Fruit fly (Drosophila melanogaster) whole organism, embryonic: ENCODE results near the gene CG43322.

ENCODE experiments used
- CG10267 ChIP-seq: fragments of 200-800 bp; sonication (Bioruptor generic); optimal IDR thresholded peaks from 2 replicates; lab custom pipeline; 2018; ENCODE audit warnings: missing biosample characterization, mild to moderate bottlenecking, missing genetic modification characterization, moderate library complexity
- CG10462 ChIP-seq: fragments of 200-800 bp; sonication (Bioruptor generic); optimal IDR thresholded peaks from 2 replicates; lab custom pipeline; 2016; ENCODE audit warnings: missing biosample characterization, missing genetic modification characterization
- CG11456 ChIP-seq: fragments of 200-800 bp; sonication (Bioruptor generic); IDR thresholded peaks from 3 replicates; pipeline ENCODE4 v1.3.6; 2022; ENCODE audit warnings: missing biosample characterization, missing genetic modification characterization
- CG13424 ChIP-seq: fragments of 200-800 bp; sonication (Bioruptor generic); optimal IDR thresholded peaks from 2 replicates; lab custom pipeline; 2019; ENCODE audit warnings: missing biosample characterization, mild to moderate bottlenecking, missing genetic modification characterization, moderate library complexity
- CG17186 ChIP-seq: fragments of 200-800 bp; sonication (Bioruptor generic); optimal IDR thresholded peaks from 3 replicates; lab custom pipeline; 2017; ENCODE audit warnings: missing biosample characterization, missing genetic modification reagents, missing genetic modification characterization
- CG17359 ChIP-seq: fragments of 200-800 bp; sonication (Bioruptor generic); optimal IDR thresholded peaks from 3 replicates; lab custom pipeline; 2018; ENCODE audit warnings: missing biosample characterization, mild to moderate bottlenecking, missing genetic modification characterization, moderate library complexity
- CG17612 ChIP-seq: fragments of 200-800 bp; sonication (Bioruptor generic); IDR thresholded peaks from 2 replicates; pipeline ENCODE4 v1.3.6; 2022; ENCODE audit warnings: missing biosample characterization, missing genetic modification characterization
- CG17802 ChIP-seq: fragments of 200-800 bp; sonication (Bioruptor generic); optimal IDR thresholded peaks from 2 replicates; lab custom pipeline; 2018; ENCODE audit warnings: missing biosample characterization, mild to moderate bottlenecking, missing genetic modification characterization, moderate library complexity
- CG1792 ChIP-seq: fragments of 200-800 bp; sonication (Bioruptor generic); optimal IDR thresholded peaks from 2 replicates; lab custom pipeline; 2016; ENCODE audit warnings: missing biosample characterization, missing genetic modification characterization
- CG18764 ChIP-seq: fragments of 200-800 bp; sonication (Bioruptor generic); optimal IDR thresholded peaks from 3 replicates; lab custom pipeline; 2016; ENCODE audit warnings: missing biosample characterization, missing genetic modification characterization
- CG2202 ChIP-seq: fragments of 200-800 bp; sonication (Bioruptor generic); optimal IDR thresholded peaks from 2 replicates; lab custom pipeline; 2018; ENCODE audit warnings: missing biosample characterization, mild to moderate bottlenecking, missing genetic modification characterization
- CG34422 ChIP-seq: fragments of 200-800 bp; sonication (Bioruptor generic); IDR thresholded peaks from 3 replicates; pipeline ENCODE4 v1.3.6; 2022; ENCODE audit warnings: missing biosample characterization, missing genetic modification characterization
- CG42726 ChIP-seq: fragments of 200-800 bp; sonication (Bioruptor generic); IDR thresholded peaks from 2 replicates; pipeline ENCODE4 v1.3.6; 2022; ENCODE audit warnings: missing biosample characterization, missing genetic modification characterization; ENCODE audit not compliant: partially characterized antibody
- CG4404 ChIP-seq: fragments of 200-800 bp; sonication (Bioruptor generic); IDR thresholded peaks from 2 replicates; pipeline ENCODE4 v1.3.6; 2022; ENCODE audit warnings: missing biosample characterization, missing genetic modification characterization
- CG4730 ChIP-seq: fragments of 200-800 bp; sonication (Bioruptor generic); IDR thresholded peaks from 2 replicates; pipeline ENCODE4 v1.3.6; 2022; ENCODE audit warnings: missing biosample characterization, missing genetic modification characterization
- CrebB ChIP-seq: fragments of 200-800 bp; sonication (Bioruptor generic); optimal IDR thresholded peaks from 3 replicates; lab custom pipeline; 2018; ENCODE audit warnings: missing biosample characterization, mild to moderate bottlenecking, missing genetic modification characterization
- D19A ChIP-seq: fragments of 200-800 bp; optimal IDR thresholded peaks from 3 replicates; lab custom pipeline; 2019; ENCODE audit warnings: missing biosample characterization, mild to moderate bottlenecking, missing genetic modification characterization, moderate library complexity
- Dek ChIP-seq: fragments of 200-800 bp; sonication (Bioruptor generic); optimal IDR thresholded peaks from 3 replicates; lab custom pipeline; 2019; ENCODE audit warnings: missing biosample characterization, mild to moderate bottlenecking, missing genetic modification characterization, moderate library complexity
- Dip3 ChIP-seq: fragments of 200-800 bp; sonication (Bioruptor generic); optimal IDR thresholded peaks from 3 replicates; lab custom pipeline; 2016; ENCODE audit warnings: missing biosample characterization, missing genetic modification characterization
- Elba2 ChIP-seq: fragments of 200-800 bp; sonication (Bioruptor generic); optimal IDR thresholded peaks from 3 replicates; lab custom pipeline; 2016; ENCODE audit warnings: missing biosample characterization, missing genetic modification characterization
- Hey ChIP-seq: fragments of 200-800 bp; sonication (Bioruptor generic); optimal IDR thresholded peaks from 3 replicates; lab custom pipeline; 2018; ENCODE audit warnings: missing biosample characterization, mild to moderate bottlenecking, missing genetic modification characterization
- HmgZ ChIP-seq: fragments of 200-800 bp; sonication (Bioruptor generic); optimal IDR thresholded peaks from 2 replicates; lab custom pipeline; 2018; ENCODE audit warnings: missing biosample characterization, mild to moderate bottlenecking, missing genetic modification characterization
- Hmr ChIP-seq: fragments of 200-800 bp; sonication (Bioruptor generic); optimal IDR thresholded peaks from 3 replicates; lab custom pipeline; 2017; ENCODE audit warnings: mild to moderate bottlenecking, missing biosample characterization, missing genetic modification reagents, missing genetic modification characterization
- Hr39 ChIP-seq: fragments of >200 bp; optimal IDR thresholded peaks from 2 replicates; lab custom pipeline; 2017
- Mrtf ChIP-seq: fragments of 200-800 bp; sonication (Bioruptor generic); IDR thresholded peaks from 3 replicates; pipeline ENCODE4 v1.3.6; 2022; ENCODE audit warnings: missing biosample characterization, missing genetic modification characterization
- Nf-YC ChIP-seq: fragments of 200-800 bp; optimal IDR thresholded peaks from 3 replicates; lab custom pipeline; 2019; ENCODE audit warnings: missing biosample characterization, mild to moderate bottlenecking, missing genetic modification characterization, moderate library complexity
- Ptx1 ChIP-seq: fragments of 200-800 bp; sonication (Bioruptor generic); IDR thresholded peaks from 2 replicates; pipeline ENCODE4 v1.3.6; 2022; ENCODE audit warnings: missing biosample characterization, missing genetic modification characterization
- Ssrp ChIP-seq: fragments of 200-800 bp; sonication (Bioruptor generic); optimal IDR thresholded peaks from 2 replicates; lab custom pipeline; 2018; ENCODE audit warnings: missing biosample characterization, mild to moderate bottlenecking, missing genetic modification characterization, moderate library complexity
- Xbp1 ChIP-seq: fragments of 200-800 bp; sonication (Bioruptor generic); optimal IDR thresholded peaks from 3 replicates; lab custom pipeline; 2016; ENCODE audit warnings: missing biosample characterization, mild to moderate bottlenecking, missing genetic modification characterization
- al ChIP-seq: fragments of 200-800 bp; sonication (Bioruptor generic); IDR thresholded peaks from 2 replicates; pipeline ENCODE4 v1.3.6; 2022; ENCODE audit warnings: missing biosample characterization, missing genetic modification characterization
- az2 ChIP-seq: fragments of 200-800 bp; sonication (Bioruptor generic); optimal IDR thresholded peaks from 3 replicates; lab custom pipeline; 2016; ENCODE audit warnings: missing biosample characterization, missing genetic modification characterization
- cg ChIP-seq: fragments of 200-800 bp; sonication (Bioruptor generic); optimal IDR thresholded peaks from 3 replicates; lab custom pipeline; 2019; ENCODE audit warnings: missing biosample characterization, mild to moderate bottlenecking, missing genetic modification characterization, moderate library complexity
- corto ChIP-seq: fragments of 200-800 bp; sonication (Bioruptor generic); optimal IDR thresholded peaks from 2 replicates; lab custom pipeline; 2016; ENCODE audit warnings: missing biosample characterization, mild to moderate bottlenecking, missing genetic modification characterization, moderate library complexity
- danr ChIP-seq: fragments of 200-800 bp; sonication (Bioruptor generic); IDR thresholded peaks from 2 replicates; pipeline ENCODE4 v1.3.6; 2022; ENCODE audit warnings: missing biosample characterization, missing genetic modification characterization
- dpn ChIP-seq, 2 experiments: fragments of 200-800 bp; sonication (Bioruptor generic); optimal IDR thresholded peaks; 3 replicates each; lab custom pipeline; 2016; ENCODE audit warnings: missing biosample characterization in 2 of 2, missing genetic modification characterization in 2 of 2
- ewg ChIP-seq: fragments of 200-800 bp; sonication (Bioruptor generic); optimal IDR thresholded peaks from 3 replicates; lab custom pipeline; 2017; ENCODE audit warnings: mild to moderate bottlenecking, missing biosample characterization, missing genetic modification reagents, missing genetic modification characterization
- fd102C ChIP-seq: fragments of 200-800 bp; sonication (Bioruptor generic); optimal IDR thresholded peaks from 2 replicates; lab custom pipeline; 2018; ENCODE audit warnings: missing biosample characterization, mild to moderate bottlenecking, missing genetic modification characterization, moderate library complexity
- fu2 ChIP-seq: fragments of 200-800 bp; sonication (Bioruptor generic); optimal IDR thresholded peaks from 2 replicates; lab custom pipeline; 2016; ENCODE audit warnings: missing biosample characterization, missing genetic modification characterization
- hb ChIP-seq: fragments of 200-800 bp; sonication (Bioruptor generic); IDR thresholded peaks from 3 replicates; pipeline ENCODE4 v1.3.6; 2022; ENCODE audit warnings: missing biosample characterization, missing genetic modification characterization; ENCODE audit not compliant: partially characterized antibody
- jigr1 ChIP-seq: fragments of 200-800 bp; sonication (Bioruptor generic); IDR thresholded peaks from 3 replicates; pipeline ENCODE4 v1.3.6; 2022; ENCODE audit warnings: missing biosample characterization, missing genetic modification characterization
- lov ChIP-seq, 2 experiments: fragments of 200-800 bp in 1 of 2; fragments of >200 bp in 1 of 2; sonication (Bioruptor generic) in 1 of 2; IDR thresholded peaks in 1 of 2; optimal IDR thresholded peaks in 1 of 2; 2 replicates in 1 of 2; 3 replicates in 1 of 2; pipeline versions ENCODE4 v1.3.6 to Lab custom; 2017 to 2022; ENCODE audit warnings: missing biosample characterization in 1 of 2, missing genetic modification characterization in 1 of 2
- nerfin-2 ChIP-seq: fragments of 200-800 bp; sonication (Bioruptor generic); IDR thresholded peaks from 2 replicates; pipeline ENCODE4 v1.3.6; 2022; ENCODE audit warnings: missing biosample characterization, missing genetic modification characterization; ENCODE audit not compliant: partially characterized antibody
- sd ChIP-seq: fragments of 200-800 bp; sonication (Bioruptor generic); optimal IDR thresholded peaks from 3 replicates; lab custom pipeline; 2018; ENCODE audit warnings: missing biosample characterization, mild to moderate bottlenecking, missing genetic modification characterization, moderate library complexity
- sim ChIP-seq: fragments of 200-800 bp; sonication (Bioruptor generic); IDR thresholded peaks from 2 replicates; pipeline ENCODE4 v1.3.6; 2022; ENCODE audit warnings: missing biosample characterization, missing genetic modification characterization
- slou ChIP-seq: fragments of 200-800 bp; sonication (Bioruptor generic); optimal IDR thresholded peaks from 3 replicates; lab custom pipeline; 2016; ENCODE audit warnings: missing biosample characterization, missing genetic modification characterization
- so ChIP-seq: fragments of 200-800 bp; sonication (Bioruptor generic); IDR thresholded peaks from 3 replicates; pipeline ENCODE4 v1.3.6; 2022; ENCODE audit warnings: missing biosample characterization, missing genetic modification characterization
- tap ChIP-seq: fragments of 200-800 bp; optimal IDR thresholded peaks from 3 replicates; lab custom pipeline; 2019; ENCODE audit warnings: missing biosample characterization, mild to moderate bottlenecking, missing genetic modification characterization, moderate library complexity
- tup ChIP-seq: fragments of 200-800 bp; sonication (Bioruptor generic); optimal IDR thresholded peaks from 2 replicates; lab custom pipeline; 2016; ENCODE audit warnings: missing biosample characterization, mild to moderate bottlenecking, missing genetic modification characterization, moderate library complexity
- vfl ChIP-seq: fragments of 200-800 bp; sonication (Bioruptor generic); optimal IDR thresholded peaks from 2 replicates; lab custom pipeline; 2016; ENCODE audit warnings: missing biosample characterization, missing genetic modification characterization

CG43322 gene

DNA sequence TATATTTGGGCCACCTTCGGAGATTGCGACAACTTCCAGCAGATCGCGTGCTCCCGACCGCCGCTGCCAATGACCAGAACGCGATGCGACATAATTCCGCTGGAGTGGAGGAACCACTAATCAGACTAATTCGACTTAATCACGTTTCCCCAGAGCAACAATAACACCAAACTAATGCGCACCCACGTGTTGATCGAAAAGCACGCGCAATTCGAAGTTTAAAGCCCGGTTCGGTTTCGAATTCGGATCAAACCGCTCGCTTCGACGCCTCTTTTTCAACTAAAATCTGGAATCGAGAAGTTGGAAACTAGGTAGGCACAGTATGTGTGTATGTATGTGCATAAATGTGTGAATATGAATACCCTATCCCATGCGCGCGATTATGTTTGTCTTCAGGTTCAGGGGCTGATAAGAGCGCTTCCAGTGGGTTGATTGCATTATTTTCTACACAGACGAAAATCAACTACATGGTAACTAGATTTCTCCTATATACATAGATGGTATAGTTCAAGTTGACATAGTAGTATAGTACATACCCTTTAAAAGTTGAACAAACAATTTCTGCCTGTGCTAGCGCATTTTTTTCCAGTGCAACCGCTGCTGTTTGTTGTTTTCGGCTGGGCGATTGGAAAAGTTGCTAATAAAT is 10.5 kb downstream of the CG43322 start, which contains the start of gene Gart (continued):
- TF ChIP-seq Hey (tag; lab: Kevin White, UChicago) (no peak), Hmr (GFP tag; lab: Kevin White, UChicago) (peak; percentile 76), Mrtf (GFP tag; lab: Robert Waterston, UW) (peak; percentile 46; the same call in 1 of the 3 replicates), CG11456 (GFP tag; lab: Robert Waterston, UW) (peak; percentile 68; the same call in 1 of the 3 replicates), CG10462 (GFP tag; lab: Kevin White, UChicago) (peak; percentile 50), tup (peak; percentile 24), lov (optimal IDR thresholded peaks at IDR 0.05; lab: Kevin White, UChicago) (no peak), lov (GFP tag; IDR thresholded peaks at IDR 0.05; lab: Robert Waterston, UW) (no peak), CG4730 (GFP tag; lab: Robert Waterston, UW) (no peak), danr (GFP tag; lab: Robert Waterston, UW) (0 out of 2 replicates have a peak, but pooled peaks have one; percentile 16), CG2202 (tag; lab: Kevin White, UChicago) (peak; percentile 40), CG10267 (peak; percentile 9), cg (GFP tag; lab: Kevin White, UChicago) (peak; percentile 43), corto (peak; percentile 70), al (GFP tag; lab: Robert Waterston, UW) (peak; percentile 47; the same call in 1 of the 2 replicates), jigr1 (GFP tag; lab: Robert Waterston, UW) (no peak), nerfin-2 (GFP tag; lab: Robert Waterston, UW) (no peak), fd102C (GFP tag; lab: Kevin White, UChicago) (no peak), fu2 (GFP tag; lab: Kevin White, UChicago) (peak; percentile 61), Xbp1 (GFP tag; lab: Kevin White, UChicago) (peak; percentile 69), az2 (GFP tag; lab: Kevin White, UChicago) (peak; percentile 57), slou (GFP tag; lab: Kevin White, UChicago) (peak; percentile 18), ewg (GFP tag; lab: Kevin White, UChicago) (peak; percentile 52), CG4404 (GFP tag; lab: Robert Waterston, UW) (no peak), so (GFP tag; lab: Robert Waterston, UW) (0 out of 3 replicates have a peak, but pooled peaks have one; percentile 18), HmgZ (tag; lab: Kevin White, UChicago) (peak; percentile 81), CG18764 (GFP tag; lab: Kevin White, UChicago) (no peak), CrebB (tag; lab: Kevin White, UChicago) (peak; percentile 59), Dek (tag; lab: Kevin White, UChicago) (peak; percentile 57), Ssrp (tag; lab: Kevin White, UChicago) (peak; percentile 36), tap (tag; lab: Kevin White, UChicago) (no peak), CG17612 (no peak), CG1792 (GFP tag; lab: Kevin White, UChicago) (peak; percentile 75), CG13424 (peak; percentile 69), CG17186 (no peak), CG34422 (GFP tag; lab: Robert Waterston, UW) (no peak), sd (peak; percentile 49), D19A (tag; lab: Kevin White, UChicago) (peak; percentile 93), CG17802 (no peak), sim (GFP tag; lab: Robert Waterston, UW) (peak; percentile 60; the same call in 1 of the 2 replicates), Elba2 (GFP tag; lab: Kevin White, UChicago) (no peak), dpn (GFP tag; optimal IDR thresholded peaks at IDR 0.05; lab: Kevin White, UChicago) (peak; percentile 72 to 73), Nf-YC (no peak), CG42726 (GFP tag; lab: Robert Waterston, UW) (no peak), hb (no peak), vfl (GFP tag; lab: Kevin White, UChicago) (peak; percentile 47), Ptx1 (peak; percentile 74), CG17359 (tag; lab: Kevin White, UChicago) (peak; percentile 16), Dip3 (GFP tag; lab: Kevin White, UChicago) (peak; percentile 36), Hr39 (lab: Kevin White, UChicago) (no peak)
